Worm (Caenorhabditis elegans) whole organism, late embryonic: ENCODE results near the gene mac-1.

ENCODE experiments used
- ceh-30 ChIP-seq: fragments of 150-350 bp; optimal IDR thresholded peaks from 2 replicates; lab custom pipeline; 2014; ENCODE audit warnings: missing biosample characterization, missing genetic modification characterization
- ceh-48 ChIP-seq: sonication (generic microtip); optimal IDR thresholded peaks from 2 replicates; lab custom pipeline; 2016; ENCODE audit warnings: missing genetic modification characterization, inconsistent platforms, missing compliant biosample characterization
- ceh-9 ChIP-seq: sonication (generic microtip); optimal IDR thresholded peaks from 2 replicates; lab custom pipeline; 2016; ENCODE audit warnings: mild to moderate bottlenecking, missing genetic modification characterization, inconsistent platforms, missing compliant biosample characterization
- dve-1 ChIP-seq: sonication (generic microtip); optimal IDR thresholded peaks from 2 replicates; lab custom pipeline; 2017; ENCODE audit warnings: antibody characterized with exemption, mild to moderate bottlenecking, missing genetic modification characterization, missing compliant biosample characterization
- hlh-30 ChIP-seq: sonication (generic microtip); optimal IDR thresholded peaks from 2 replicates; lab custom pipeline; 2017; ENCODE audit warnings: antibody characterized with exemption, missing genetic modification characterization, missing compliant biosample characterization; ENCODE audit not compliant: insufficient read depth
- nhr-11 ChIP-seq: fragments of 150-350 bp; optimal IDR thresholded peaks from 2 replicates; lab custom pipeline; 2014; ENCODE audit warnings: missing biosample characterization, missing genetic modification characterization
- pha-2 ChIP-seq: sonication (generic microtip); optimal IDR thresholded peaks from 2 replicates; lab custom pipeline; 2017; ENCODE audit warnings: mild to moderate bottlenecking, missing genetic modification characterization, missing compliant biosample characterization
- sox-2 ChIP-seq: fragments of 200-800 bp; sonication (Bioruptor generic); IDR thresholded peaks from 2 replicates; pipeline ENCODE4 v1.3.6; 2022; ENCODE audit warnings: missing genetic modification reagents, missing genetic modification characterization, missing compliant biosample characterization

ce11 chrII:13337959-13338358 is 17.2 kb upstream of the mac-1 start, which contains the start of gene mrpl-20:
- no peak for TF ChIP-seq sox-2 (GFP tag; lab: Robert Waterston, UW)
- TF ChIP-seq nhr-11: no peak
- TF ChIP-seq pha-2: no peak
- TF ChIP-seq ceh-30 (tag; lab: Kevin White, UChicago): no peak
- TF ChIP-seq ceh-48: no peak
- TF ChIP-seq dve-1 (tag; lab: Kevin White, UChicago): no peak
- TF ChIP-seq hlh-30 (tag; lab: Kevin White, UChicago): no peak
- no peak for TF ChIP-seq ceh-9 (tag; lab: Kevin White, UChicago)
